Fruit fly (Drosophila melanogaster) whole organism, embryonic: ENCODE measurements around the gene CG12420.

ENCODE experiments used
- Asciz ChIP-seq: fragments of 200-800 bp; sonication (Bioruptor generic); optimal IDR thresholded peaks from 2 replicates; lab custom pipeline; 2017; ENCODE audit warnings: missing biosample characterization, mild to moderate bottlenecking, missing genetic modification characterization, missing genetic modification reagents
- CG10321 ChIP-seq: fragments of 200-800 bp; sonication (Bioruptor generic); IDR thresholded peaks from 2 replicates; pipeline ENCODE4 v1.3.6; 2022; ENCODE audit warnings: missing biosample characterization, missing genetic modification characterization
- CG10565 ChIP-seq: fragments of 200-800 bp; sonication (Bioruptor generic); optimal IDR thresholded peaks from 3 replicates; lab custom pipeline; 2016; ENCODE audit warnings: missing biosample characterization, mild to moderate bottlenecking, missing genetic modification characterization
- CG10979 ChIP-seq: fragments of 200-800 bp; sonication (Bioruptor generic); optimal IDR thresholded peaks from 2 replicates; lab custom pipeline; 2018; ENCODE audit warnings: missing biosample characterization, mild to moderate bottlenecking, missing genetic modification characterization, moderate library complexity
- CG12104 ChIP-seq: fragments of 200-800 bp; sonication (Bioruptor generic); optimal IDR thresholded peaks from 3 replicates; lab custom pipeline; 2016; ENCODE audit warnings: missing biosample characterization, missing genetic modification characterization
- CG12659 ChIP-seq: fragments of 200-800 bp; sonication (Bioruptor generic); optimal IDR thresholded peaks from 3 replicates; lab custom pipeline; 2017; ENCODE audit warnings: mild to moderate bottlenecking, missing biosample characterization, missing genetic modification reagents, missing genetic modification characterization
- CG1603 ChIP-seq: fragments of 200-800 bp; sonication (Bioruptor generic); optimal IDR thresholded peaks from 2 replicates; lab custom pipeline; 2019; ENCODE audit warnings: missing biosample characterization, mild to moderate bottlenecking, missing genetic modification characterization, moderate library complexity
- CG16815 ChIP-seq: fragments of 200-800 bp; sonication (Bioruptor generic); optimal IDR thresholded peaks from 3 replicates; lab custom pipeline; 2017; ENCODE audit warnings: missing biosample characterization, mild to moderate bottlenecking, missing genetic modification characterization
- CG17359 ChIP-seq: fragments of 200-800 bp; sonication (Bioruptor generic); optimal IDR thresholded peaks from 3 replicates; lab custom pipeline; 2018; ENCODE audit warnings: missing biosample characterization, mild to moderate bottlenecking, missing genetic modification characterization, moderate library complexity
- CG32767 ChIP-seq: fragments of 200-800 bp; sonication (Bioruptor generic); IDR thresholded peaks from 2 replicates; pipeline ENCODE4 v1.3.6; 2022; ENCODE audit warnings: missing biosample characterization, missing genetic modification characterization
- CG4617 ChIP-seq: fragments of 200-800 bp; sonication (Bioruptor generic); optimal IDR thresholded peaks from 3 replicates; lab custom pipeline; 2016; ENCODE audit warnings: missing biosample characterization, missing genetic modification characterization, borderline replicate concordance
- CG4707 ChIP-seq: fragments of 200-800 bp; sonication (Bioruptor generic); optimal IDR thresholded peaks from 2 replicates; lab custom pipeline; 2018; ENCODE audit warnings: missing biosample characterization, mild to moderate bottlenecking, missing genetic modification characterization, moderate library complexity
- CG4730 ChIP-seq: fragments of 200-800 bp; sonication (Bioruptor generic); IDR thresholded peaks from 2 replicates; pipeline ENCODE4 v1.3.6; 2022; ENCODE audit warnings: missing biosample characterization, missing genetic modification characterization
- CG5953 ChIP-seq: fragments of 200-800 bp; sonication (Bioruptor generic); IDR thresholded peaks from 2 replicates; pipeline ENCODE4 v1.3.6; 2022; ENCODE audit warnings: missing biosample characterization, missing genetic modification characterization
- CG6689 ChIP-seq: fragments of 200-800 bp; sonication (Bioruptor generic); IDR thresholded peaks from 2 replicates; pipeline ENCODE4 v1.3.6; 2022; ENCODE audit warnings: missing biosample characterization, missing genetic modification characterization
- CG6813 ChIP-seq: fragments of 200-800 bp; sonication (Bioruptor generic); optimal IDR thresholded peaks from 2 replicates; lab custom pipeline; 2017; ENCODE audit warnings: missing biosample characterization, missing genetic modification characterization, mild to moderate bottlenecking, moderate library complexity, missing genetic modification reagents
- D19B ChIP-seq: fragments of 200-800 bp; sonication (Bioruptor generic); optimal IDR thresholded peaks from 2 replicates; lab custom pipeline; 2017; ENCODE audit warnings: missing biosample characterization, mild to moderate bottlenecking, missing genetic modification characterization
- GATAe ChIP-seq: fragments of 200-800 bp; sonication (Bioruptor generic); conservative IDR thresholded peaks from 2 replicates; pipeline ENCODE4 v1.3.6; 2022; ENCODE audit warnings: missing biosample characterization, missing genetic modification characterization
- H2.0 ChIP-seq: fragments of 200-800 bp; sonication (Bioruptor generic); IDR thresholded peaks from 2 replicates; pipeline ENCODE4 v1.3.6; 2022; ENCODE audit warnings: missing biosample characterization, missing genetic modification characterization
- Hr39 ChIP-seq: fragments of >200 bp; optimal IDR thresholded peaks from 2 replicates; lab custom pipeline; 2017
- Max ChIP-seq: fragments of 200-800 bp; sonication (Bioruptor generic); optimal IDR thresholded peaks from 2 replicates; lab custom pipeline; 2016; ENCODE audit warnings: missing biosample characterization, mild to moderate bottlenecking, missing genetic modification characterization
- Med ChIP-seq: fragments of 200-800 bp; sonication (Bioruptor generic); peaks from one replicate; lab custom pipeline; 2016; ENCODE audit warnings: missing biosample characterization, missing genetic modification characterization, mild to moderate bottlenecking, inconsistent platforms, moderate library complexity
- Meics ChIP-seq: fragments of 200-800 bp; sonication (Bioruptor generic); optimal IDR thresholded peaks from 2 replicates; lab custom pipeline; 2017; ENCODE audit warnings: missing biosample characterization, mild to moderate bottlenecking, missing genetic modification characterization
- Mes4 ChIP-seq: fragments of 200-800 bp; sonication (Bioruptor generic); optimal IDR thresholded peaks from 2 replicates; lab custom pipeline; 2016; ENCODE audit warnings: missing biosample characterization, missing genetic modification characterization
- NC2α ChIP-seq: fragments of 200-800 bp; sonication (Bioruptor generic); optimal IDR thresholded peaks from 2 replicates; lab custom pipeline; 2016; ENCODE audit warnings: missing biosample characterization, missing genetic modification characterization
- Opbp ChIP-seq: fragments of 200-800 bp; sonication (Bioruptor generic); IDR thresholded peaks from 3 replicates; pipeline ENCODE4 v1.3.6; 2022; ENCODE audit warnings: missing biosample characterization, missing genetic modification characterization; ENCODE audit not compliant: partially characterized antibody
- Ptx1 ChIP-seq: fragments of 200-800 bp; sonication (Bioruptor generic); IDR thresholded peaks from 2 replicates; pipeline ENCODE4 v1.3.6; 2022; ENCODE audit warnings: missing biosample characterization, missing genetic modification characterization
- Six4 ChIP-seq: fragments of 200-800 bp; sonication (Bioruptor generic); optimal IDR thresholded peaks from 2 replicates; lab custom pipeline; 2016; ENCODE audit warnings: missing biosample characterization, missing genetic modification characterization
- Spps ChIP-seq: fragments of 200-800 bp; sonication (Bioruptor generic); optimal IDR thresholded peaks from 2 replicates; lab custom pipeline; 2018; ENCODE audit warnings: missing biosample characterization, mild to moderate bottlenecking, missing genetic modification characterization
- Stat92E ChIP-seq, 3 experiments: fragments of >200 bp in 2 of 3; fragments of 200-800 bp in 1 of 3; sonication (Bioruptor generic) in 1 of 3; optimal IDR thresholded peaks; 2 replicates each; lab custom pipeline; 2017 to 2019; ENCODE audit warnings: missing biosample characterization in 3 of 3, missing genetic modification characterization in 3 of 3, mild to moderate bottlenecking in 1 of 3, moderate library complexity in 1 of 3
- YL-1 ChIP-seq: fragments of 200-800 bp; sonication (Bioruptor generic); optimal IDR thresholded peaks from 3 replicates; lab custom pipeline; 2017; ENCODE audit warnings: missing biosample characterization, mild to moderate bottlenecking, missing genetic modification characterization
- chif ChIP-seq, 2 experiments: fragments of 200-800 bp; sonication (Bioruptor generic); optimal IDR thresholded peaks; 3 replicates each; lab custom pipeline; 2016; ENCODE audit warnings: missing biosample characterization in 2 of 2, missing genetic modification characterization in 2 of 2
- chm ChIP-seq: fragments of 200-800 bp; sonication (Bioruptor generic); IDR thresholded peaks from 2 replicates; pipeline ENCODE4 v1.3.6; 2022; ENCODE audit warnings: missing biosample characterization, missing genetic modification characterization
- ci ChIP-seq: fragments of 200-800 bp; sonication (Bioruptor generic); IDR thresholded peaks from 3 replicates; pipeline ENCODE4 v1.3.6; 2022; ENCODE audit warnings: missing biosample characterization, missing genetic modification characterization
- da ChIP-seq: fragments of 200-800 bp; sonication (Bioruptor generic); optimal IDR thresholded peaks from 2 replicates; lab custom pipeline; 2016; ENCODE audit warnings: missing biosample characterization, missing genetic modification characterization
- disco-r ChIP-seq: fragments of 200-800 bp; sonication (Bioruptor generic); optimal IDR thresholded peaks from 2 replicates; lab custom pipeline; 2016; ENCODE audit warnings: missing biosample characterization, missing genetic modification characterization
- exex ChIP-seq: fragments of 200-800 bp; sonication (Bioruptor generic); optimal IDR thresholded peaks from 4 replicates; lab custom pipeline; 2018; ENCODE audit warnings: missing biosample characterization, mild to moderate bottlenecking, missing genetic modification characterization, moderate library complexity
- gro ChIP-seq: fragments of 200-800 bp; sonication (Bioruptor generic); optimal IDR thresholded peaks from 2 replicates; lab custom pipeline; 2016; ENCODE audit warnings: missing biosample characterization, missing genetic modification characterization
- ham ChIP-seq: fragments of 200-800 bp; sonication (Bioruptor generic); IDR thresholded peaks from 2 replicates; pipeline ENCODE4 v1.3.6; 2022; ENCODE audit warnings: missing biosample characterization, missing genetic modification characterization
- hb ChIP-seq: fragments of 200-800 bp; sonication (Bioruptor generic); IDR thresholded peaks from 3 replicates; pipeline ENCODE4 v1.3.6; 2022; ENCODE audit warnings: missing biosample characterization, missing genetic modification characterization; ENCODE audit not compliant: partially characterized antibody
- jing ChIP-seq: fragments of 200-800 bp; sonication (Bioruptor generic); optimal IDR thresholded peaks from 2 replicates; lab custom pipeline; 2018; ENCODE audit warnings: missing biosample characterization, mild to moderate bottlenecking, missing genetic modification characterization
- kni ChIP-seq: fragments of 200-800 bp; sonication (Bioruptor generic); optimal IDR thresholded peaks from 3 replicates; lab custom pipeline; 2017; ENCODE audit warnings: mild to moderate bottlenecking, missing biosample characterization, missing genetic modification reagents, missing genetic modification characterization
- mld ChIP-seq: fragments of 200-800 bp; sonication (Bioruptor generic); IDR thresholded peaks from 3 replicates; pipeline ENCODE4 v1.3.6; 2022; ENCODE audit warnings: missing biosample characterization, missing genetic modification characterization; ENCODE audit not compliant: partially characterized antibody
- nerfin-2 ChIP-seq: fragments of 200-800 bp; sonication (Bioruptor generic); IDR thresholded peaks from 2 replicates; pipeline ENCODE4 v1.3.6; 2022; ENCODE audit warnings: missing biosample characterization, missing genetic modification characterization; ENCODE audit not compliant: partially characterized antibody
- oc ChIP-seq: fragments of 200-800 bp; sonication (Bioruptor generic); optimal IDR thresholded peaks from 2 replicates; lab custom pipeline; 2018; ENCODE audit warnings: missing biosample characterization, mild to moderate bottlenecking, missing genetic modification characterization, moderate library complexity
- otp ChIP-seq: fragments of 200-800 bp; sonication (Bioruptor generic); IDR thresholded peaks from 3 replicates; pipeline ENCODE4, ENCODE4 v1.3.6; 2022; ENCODE audit warnings: missing biosample characterization, missing genetic modification characterization
- sc ChIP-seq, 3 experiments: fragments of >200 bp in 2 of 3; fragments of 200-800 bp in 1 of 3; sonication (Bioruptor generic) in 1 of 3; optimal IDR thresholded peaks; 2 replicates in 2 of 3; 3 replicates in 1 of 3; lab custom pipeline; 2017; ENCODE audit warnings: mild to moderate bottlenecking in 1 of 3, missing biosample characterization in 1 of 3, missing genetic modification characterization in 1 of 3, missing genetic modification reagents in 1 of 3
- sisA ChIP-seq: fragments of 200-800 bp; sonication (Bioruptor generic); IDR thresholded peaks from 2 replicates; pipeline ENCODE4 v1.3.6; 2022; ENCODE audit warnings: missing biosample characterization, missing genetic modification characterization
- sna ChIP-seq: fragments of 200-800 bp; sonication (Bioruptor generic); IDR thresholded peaks from 2 replicates; pipeline ENCODE4 v1.3.6; 2022; ENCODE audit warnings: missing biosample characterization, missing genetic modification characterization; ENCODE audit not compliant: partially characterized antibody

CG12420 gene

dm6 chr3R:10268865-10269442 lies 46.5 kb downstream of the CG12420 start:
- TF ChIP-seq H2.0 (GFP tag; lab: Robert Waterston, UW), result peak; percentile 83
- no peak for TF ChIP-seq exex
- peak; percentile 39 for TF ChIP-seq CG4707 (GFP tag; lab: Kevin White, UChicago)
- TF ChIP-seq sisA (GFP tag; lab: Robert Waterston, UW), result peak; percentile 86
- TF ChIP-seq Meics (GFP tag; lab: Kevin White, UChicago), result peak; percentile 21
- peak; percentile 76 for TF ChIP-seq CG6689 (GFP tag; lab: Robert Waterston, UW)
- peak; percentile 16 for TF ChIP-seq D19B (GFP tag; lab: Kevin White, UChicago)
- no peak for TF ChIP-seq sna (GFP tag; lab: Robert Waterston, UW)
- peak; percentile 80 for TF ChIP-seq Ptx1
- TF ChIP-seq Mes4 (GFP tag; lab: Kevin White, UChicago), result no peak
- no peak for TF ChIP-seq CG10565 (GFP tag; lab: Kevin White, UChicago)
- TF ChIP-seq nerfin-2, result no peak
- no peak for TF ChIP-seq YL-1 (GFP tag; lab: Kevin White, UChicago)
- peak; percentile 53 for TF ChIP-seq CG6813 (GFP tag; lab: Kevin White, UChicago)
- peak; percentile 61 for TF ChIP-seq CG5953 (GFP tag; lab: Robert Waterston, UW)
- TF ChIP-seq mld (GFP tag; lab: Robert Waterston, UW), result no peak
- TF ChIP-seq CG10321, result 0 out of 2 replicates have a peak, but pooled peaks have one; percentile 27
- TF ChIP-seq Stat92E (GFP tag; optimal IDR thresholded peaks at IDR 0.05; lab: Kevin White, UChicago), result no peak
- no peak for TF ChIP-seq da (GFP tag; lab: Kevin White, UChicago)
- peak; percentile 65 for TF ChIP-seq CG1603 (tag; lab: Kevin White, UChicago)
- peak; percentile 69; the same call in 1 of the 2 replicates for TF ChIP-seq CG32767 (GFP tag; lab: Robert Waterston, UW)
- TF ChIP-seq Opbp, result no peak
- TF ChIP-seq jing, result peak; percentile 40
- no peak for TF ChIP-seq Hr39
- no peak; the same call in 1 of the 2 replicates for TF ChIP-seq chm
- TF ChIP-seq Max (GFP tag; lab: Kevin White, UChicago), result peak; percentile 47
- no peak for TF ChIP-seq Spps (tag; lab: Kevin White, UChicago)
- TF ChIP-seq ci (GFP tag; lab: Robert Waterston, UW), result peak; percentile 93
- peak; percentile 17 for TF ChIP-seq CG12659 (GFP tag; lab: Kevin White, UChicago)
- TF ChIP-seq kni (GFP tag; lab: Kevin White, UChicago), result no peak
- peak; percentile 32 to 77 for TF ChIP-seq chif (GFP tag; optimal IDR thresholded peaks at IDR 0.05; lab: Kevin White, UChicago)
- TF ChIP-seq CG4730, result peak; percentile 75
- peak; percentile 67 for TF ChIP-seq Asciz (GFP tag; lab: Kevin White, UChicago)
- TF ChIP-seq GATAe (GFP tag; lab: Robert Waterston, UW), result 0 out of 2 replicates have a peak, but pooled peaks have one; percentile 9
- no peak for TF ChIP-seq CG12104 (GFP tag; lab: Kevin White, UChicago)
- peak; percentile 81 for TF ChIP-seq otp (GFP tag; lab: Robert Waterston, UW)
- TF ChIP-seq gro (GFP tag; lab: Kevin White, UChicago), result peak; percentile 24
- TF ChIP-seq disco-r (GFP tag; lab: Kevin White, UChicago), result no peak
- TF ChIP-seq hb, result no peak
- peak; percentile 95 for TF ChIP-seq Med (GFP tag; lab: Kevin White, UChicago)
- peak; percentile 82 for TF ChIP-seq CG17359 (tag; lab: Kevin White, UChicago)
- TF ChIP-seq oc (tag; lab: Kevin White, UChicago), result peak; percentile 74
- TF ChIP-seq CG4617, result no peak
- peak; percentile 56 for TF ChIP-seq CG10979 (tag; lab: Kevin White, UChicago)
- peak; percentile 26 for TF ChIP-seq Six4 (GFP tag; lab: Kevin White, UChicago)
- peak; percentile 56; the same call in 1 of the 2 replicates for TF ChIP-seq ham
- no peak for TF ChIP-seq CG16815 (GFP tag; lab: Kevin White, UChicago)
- TF ChIP-seq NC2α (GFP tag; lab: Kevin White, UChicago), result no peak
- TF ChIP-seq sc (optimal IDR thresholded peaks at IDR 0.05; lab: Kevin White, UChicago), result no peak
- TF ChIP-seq sc (GFP tag; optimal IDR thresholded peaks at IDR 0.05; lab: Kevin White, UChicago), result no peak
